Worm (Caenorhabditis elegans) whole organism, midembryonic: ENCODE results near the gene ptr-6.

Experiments used
- T22C8.4 ChIP-seq: fragments of 200-800 bp; sonication (Bioruptor generic); IDR thresholded peaks from 2 replicates; pipeline ENCODE4 v1.3.6; 2022; ENCODE audit warnings: missing genetic modification characterization, missing compliant biosample characterization
- cog-1 ChIP-seq: sonication (generic microtip); optimal IDR thresholded peaks from 2 replicates; lab custom pipeline; 2016; ENCODE audit warnings: missing genetic modification characterization, missing compliant biosample characterization
- flt-1 ChIP-seq: fragments of 200-800 bp; sonication (Bioruptor generic); IDR thresholded peaks from 2 replicates; pipeline ENCODE4 v1.3.6; 2022; ENCODE audit warnings: missing genetic modification characterization, missing compliant biosample characterization
- klf-2 ChIP-seq: fragments of 200-800 bp; sonication (Bioruptor generic); conservative IDR thresholded peaks from 2 replicates; pipeline ENCODE4 v1.3.6; 2022; ENCODE audit warnings: missing genetic modification reagents, missing genetic modification characterization, missing compliant biosample characterization
- med-1 ChIP-seq: sonication (generic microtip); optimal IDR thresholded peaks from 2 replicates; lab custom pipeline; 2017; ENCODE audit warnings: missing genetic modification characterization, mild to moderate bottlenecking, missing compliant biosample characterization, antibody characterized with exemption, missing genetic modification reagents; ENCODE audit not compliant: insufficient read depth
- ref-1 ChIP-seq: fragments of 200-800 bp; sonication (Bioruptor generic); conservative IDR thresholded peaks from 2 replicates; pipeline ENCODE4 v1.3.6; 2022; ENCODE audit warnings: missing genetic modification reagents, missing genetic modification characterization, missing compliant biosample characterization
- tab-1 ChIP-seq: fragments of 200-800 bp; sonication (Bioruptor generic); IDR thresholded peaks from 2 replicates; pipeline ENCODE4 v1.3.6; 2022; ENCODE audit warnings: missing genetic modification characterization, missing compliant biosample characterization
- ztf-23 ChIP-seq: fragments of 200-800 bp; sonication (Bioruptor generic); IDR thresholded peaks from 2 replicates; pipeline ENCODE4 v1.3.6; 2022; ENCODE audit warnings: missing genetic modification reagents, missing genetic modification characterization, missing compliant biosample characterization
- ztf-29 ChIP-seq: fragments of 200-800 bp; sonication (Bioruptor generic); IDR thresholded peaks from 2 replicates; pipeline ENCODE4 v1.3.6; 2022; ENCODE audit warnings: missing genetic modification reagents, missing genetic modification characterization, missing compliant biosample characterization

ptr-6 gene

DNA sequence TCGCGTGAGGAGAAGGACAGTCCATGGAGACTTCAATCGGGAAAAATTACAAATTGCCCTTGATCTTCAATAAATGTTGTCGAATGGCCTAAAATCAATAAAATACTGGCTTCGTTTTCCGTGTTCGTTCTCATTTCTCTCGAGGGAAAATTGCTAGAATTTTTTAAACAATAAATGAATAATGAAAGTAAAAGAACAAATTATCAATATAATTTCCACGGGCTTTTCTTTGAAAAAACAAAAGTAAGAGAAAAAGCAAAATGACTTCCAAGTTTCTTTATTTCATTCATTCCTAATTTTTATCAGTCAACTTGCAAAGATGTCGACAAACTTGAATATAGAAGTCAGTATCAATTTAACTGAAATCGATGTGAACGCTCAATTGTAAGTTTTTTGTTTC is 34.0 kb downstream of the ptr-6 start, which contains the start of gene C34F11.1:
Gene C34F11.1, plus strand, starts transcription at position 301 of the 400 bp plus-strand sequence.
- TF ChIP-seq ztf-23 (GFP tag; lab: Robert Waterston, UW): no peak
- TF ChIP-seq T22C8.4 (GFP tag; lab: Robert Waterston, UW): no peak
- no peak for TF ChIP-seq med-1
- TF ChIP-seq cog-1 (tag; lab: Kevin White, UChicago): no peak
- TF ChIP-seq tab-1: no peak

DNA sequence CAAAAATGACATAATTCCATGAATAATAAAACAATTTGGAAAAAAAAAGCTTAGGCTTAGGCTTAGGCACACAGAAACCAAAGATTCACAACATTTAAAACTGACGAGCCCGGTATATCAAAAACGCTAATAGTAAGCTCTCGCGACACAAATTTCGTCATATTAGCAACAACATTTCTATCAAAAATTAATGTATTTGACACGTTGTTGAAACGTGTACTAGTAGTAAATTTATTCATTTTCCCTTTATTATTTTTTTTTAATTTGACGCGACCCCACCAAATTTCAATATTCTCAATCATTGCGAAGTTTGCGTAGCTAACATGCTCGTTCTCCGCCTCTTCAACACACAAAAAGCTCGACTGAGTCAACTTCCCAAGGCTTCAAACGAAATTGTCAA is 34.7 kb downstream of the ptr-6 start, which contains the start of gene C34F11.2:
Gene C34F11.2, plus strand, starts transcription at position 301 of the 400 bp plus-strand sequence.
- TF ChIP-seq klf-2 (GFP tag; lab: Robert Waterston, UW): no peak
- TF ChIP-seq cog-1 (tag; lab: Kevin White, UChicago): no peak
- no peak for TF ChIP-seq flt-1 (GFP tag; lab: Robert Waterston, UW)
- TF ChIP-seq ztf-29 (GFP tag; lab: Robert Waterston, UW): no peak
- no peak for TF ChIP-seq ztf-23 (GFP tag; lab: Robert Waterston, UW)
- TF ChIP-seq T22C8.4 (GFP tag; lab: Robert Waterston, UW): no peak
- TF ChIP-seq med-1: no peak
- no peak for TF ChIP-seq tab-1
- no peak for TF ChIP-seq ref-1 (GFP tag; lab: Robert Waterston, UW)

ce11 chrII:5210830-5211229 is 35.8 kb downstream of the ptr-6 start, which contains the start of gene C34F11.8:
Gene C34F11.8 (minus strand): TSS chrII:5210964.
- TF ChIP-seq flt-1 (GFP tag; lab: Robert Waterston, UW): no peak
- TF ChIP-seq klf-2 (GFP tag; lab: Robert Waterston, UW): no peak
- TF ChIP-seq tab-1: no peak
- no peak for TF ChIP-seq T22C8.4 (GFP tag; lab: Robert Waterston, UW)
- no peak for TF ChIP-seq ref-1 (GFP tag; lab: Robert Waterston, UW)
- TF ChIP-seq ztf-29 (GFP tag; lab: Robert Waterston, UW): no peak
- no peak for TF ChIP-seq ztf-23 (GFP tag; lab: Robert Waterston, UW)
- TF ChIP-seq med-1: no peak
- no peak for TF ChIP-seq cog-1 (tag; lab: Kevin White, UChicago)

DNA sequence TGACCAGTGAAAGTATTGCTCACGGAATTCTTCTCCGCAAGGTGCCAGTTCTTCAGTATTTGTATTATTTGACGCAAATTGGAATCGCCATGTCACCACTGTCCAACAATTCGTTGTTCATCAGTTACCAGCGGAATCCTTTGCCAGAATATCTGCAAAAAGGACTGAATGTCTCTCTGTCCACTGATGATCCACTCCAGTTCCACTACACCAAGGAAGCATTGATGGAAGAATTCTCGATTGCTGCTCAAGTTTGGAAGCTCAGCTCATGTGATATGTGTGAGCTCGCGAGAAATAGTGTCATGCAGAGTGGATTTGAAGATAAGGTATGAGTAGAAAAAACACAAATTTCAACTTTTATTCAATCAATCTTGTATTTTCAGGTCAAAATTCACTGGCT is 37.5 kb downstream of the ptr-6 start:
- TF ChIP-seq ztf-29 (GFP tag; lab: Robert Waterston, UW): no peak
- no peak for TF ChIP-seq klf-2 (GFP tag; lab: Robert Waterston, UW)
- no peak for TF ChIP-seq ref-1 (GFP tag; lab: Robert Waterston, UW)
- no peak for TF ChIP-seq tab-1
- no peak for TF ChIP-seq med-1
- TF ChIP-seq ztf-23 (GFP tag; lab: Robert Waterston, UW): no peak
- no peak for TF ChIP-seq T22C8.4 (GFP tag; lab: Robert Waterston, UW)
- TF ChIP-seq flt-1 (GFP tag; lab: Robert Waterston, UW): no peak
- TF ChIP-seq cog-1 (tag; lab: Kevin White, UChicago): no peak

DNA sequence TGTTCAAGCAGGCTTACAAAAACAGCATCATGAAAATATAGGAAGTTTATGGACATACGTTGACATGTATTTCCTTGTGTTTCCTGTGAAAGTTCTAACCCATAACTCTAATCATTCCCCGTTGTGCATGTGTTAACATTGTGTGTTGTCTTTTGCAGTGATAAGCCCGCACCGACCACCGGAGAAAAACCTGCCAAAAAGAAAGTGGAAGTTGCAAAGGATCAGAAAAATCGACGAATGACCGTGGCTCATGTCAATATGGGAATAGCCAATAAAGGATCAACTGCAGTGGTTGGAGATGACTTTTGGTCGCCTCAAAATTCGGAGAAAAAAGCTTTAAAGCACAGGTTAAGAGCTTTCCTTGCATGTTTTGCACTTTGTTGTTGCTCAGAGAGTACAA is 41.4 kb downstream of the ptr-6 start:
- TF ChIP-seq klf-2 (GFP tag; lab: Robert Waterston, UW): no peak

DNA sequence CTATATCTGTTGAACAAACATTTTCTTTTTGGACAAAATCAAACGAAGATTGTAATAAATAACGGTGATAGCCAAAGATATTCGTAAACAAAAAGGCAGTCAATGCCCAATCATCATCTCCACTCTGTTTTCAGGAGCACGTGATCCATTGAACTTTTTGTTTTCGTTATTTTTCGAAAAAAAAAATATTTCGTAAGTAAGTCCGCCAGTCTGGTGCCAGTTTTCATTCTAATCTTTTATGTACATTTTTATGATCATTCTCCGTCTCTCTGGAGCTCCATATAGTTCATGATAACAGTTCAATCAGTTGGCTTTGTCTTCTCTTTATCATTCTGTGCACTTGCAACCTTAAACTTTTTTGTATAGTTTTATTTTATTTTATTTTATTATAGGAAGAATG is 43.7 kb downstream of the ptr-6 start, which contains the start of gene ampd-1:
Gene ampd-1, plus strand, starts transcription at position 393 of the 400 bp plus-strand sequence.
- TF ChIP-seq ztf-23 (GFP tag; lab: Robert Waterston, UW) (no peak), ref-1 (GFP tag; lab: Robert Waterston, UW) (no peak), T22C8.4 (GFP tag; lab: Robert Waterston, UW) (no peak), cog-1 (tag; lab: Kevin White, UChicago) (no peak), tab-1 (no peak), flt-1 (GFP tag; lab: Robert Waterston, UW) (no peak), ztf-29 (GFP tag; lab: Robert Waterston, UW) (no peak), med-1 (no peak), klf-2 (GFP tag; lab: Robert Waterston, UW) (no peak)

- TF ChIP-seq klf-2 (GFP tag; lab: Robert Waterston, UW) (no peak), cog-1 (tag; lab: Kevin White, UChicago) (no peak), ztf-29 (GFP tag; lab: Robert Waterston, UW) (no peak), T22C8.4 (GFP tag; lab: Robert Waterston, UW) (no peak), ztf-23 (GFP tag; lab: Robert Waterston, UW) (no peak), med-1 (no peak), flt-1 (GFP tag; lab: Robert Waterston, UW) (no peak), tab-1 (no peak), ref-1 (GFP tag; lab: Robert Waterston, UW) (no peak)
Observed at ce11 chrII:5201922-5202562, 44.6 kb downstream of the ptr-6 start.

ce11 chrII:5200987-5201582 is 45.6 kb downstream of the ptr-6 start:
- TF ChIP-seq ztf-29 (GFP tag; lab: Robert Waterston, UW) (no peak), cog-1 (tag; lab: Kevin White, UChicago) (no peak), tab-1 (no peak), T22C8.4 (GFP tag; lab: Robert Waterston, UW) (no peak), ztf-23 (GFP tag; lab: Robert Waterston, UW) (no peak), ref-1 (GFP tag; lab: Robert Waterston, UW) (no peak), klf-2 (GFP tag; lab: Robert Waterston, UW) (no peak), med-1 (no peak), flt-1 (GFP tag; lab: Robert Waterston, UW) (no peak)

- TF ChIP-seq flt-1 (GFP tag; lab: Robert Waterston, UW) (no peak), T22C8.4 (GFP tag; lab: Robert Waterston, UW) (no peak), ref-1 (GFP tag; lab: Robert Waterston, UW) (no peak), klf-2 (GFP tag; lab: Robert Waterston, UW) (no peak), med-1 (no peak), tab-1 (no peak), ztf-23 (GFP tag; lab: Robert Waterston, UW) (no peak), ztf-29 (GFP tag; lab: Robert Waterston, UW) (no peak)
Observed at ce11 chrII:5199497-5199896, 47.1 kb downstream of the ptr-6 start, which contains the start of gene msp-50. Gene msp-50 (plus strand): TSS chrII:5199797.
